Fruit fly (Drosophila melanogaster) whole organism, embryonic: ENCODE measurements around the gene CG42656.

Source experiments
- Abd-B ChIP-seq: fragments of 200-800 bp; sonication (Bioruptor generic); optimal IDR thresholded peaks from 2 replicates; lab custom pipeline; 2018; ENCODE audit warnings: missing biosample characterization, mild to moderate bottlenecking, missing genetic modification characterization, moderate library complexity
- Asciz ChIP-seq: fragments of 200-800 bp; sonication (Bioruptor generic); optimal IDR thresholded peaks from 2 replicates; lab custom pipeline; 2017; ENCODE audit warnings: missing biosample characterization, mild to moderate bottlenecking, missing genetic modification characterization, missing genetic modification reagents
- Bdp1 ChIP-seq: fragments of 200-800 bp; sonication (Bioruptor generic); optimal IDR thresholded peaks from 3 replicates; lab custom pipeline; 2016; ENCODE audit warnings: missing biosample characterization, missing genetic modification characterization
- CG10209 ChIP-seq: fragments of 200-800 bp; sonication (Bioruptor generic); optimal IDR thresholded peaks from 3 replicates; lab custom pipeline; 2017; ENCODE audit warnings: missing biosample characterization, mild to moderate bottlenecking, missing genetic modification characterization, missing genetic modification reagents
- CG1024 ChIP-seq: fragments of 200-800 bp; sonication (Bioruptor generic); IDR thresholded peaks from 2 replicates; pipeline ENCODE4 v1.3.6; 2022; ENCODE audit warnings: missing biosample characterization, missing genetic modification characterization
- CG10366 ChIP-seq: fragments of 200-800 bp; sonication (Bioruptor generic); IDR thresholded peaks from 2 replicates; pipeline ENCODE4 v1.3.6; 2022; ENCODE audit warnings: missing biosample characterization, missing genetic modification characterization
- CG10565 ChIP-seq: fragments of 200-800 bp; sonication (Bioruptor generic); optimal IDR thresholded peaks from 3 replicates; lab custom pipeline; 2016; ENCODE audit warnings: missing biosample characterization, mild to moderate bottlenecking, missing genetic modification characterization
- CG12071 ChIP-seq: fragments of 200-800 bp; sonication (Bioruptor generic); optimal IDR thresholded peaks from 3 replicates; lab custom pipeline; 2018; ENCODE audit warnings: missing biosample characterization, mild to moderate bottlenecking, missing genetic modification characterization
- CG12659 ChIP-seq: fragments of 200-800 bp; sonication (Bioruptor generic); optimal IDR thresholded peaks from 3 replicates; lab custom pipeline; 2017; ENCODE audit warnings: mild to moderate bottlenecking, missing biosample characterization, missing genetic modification reagents, missing genetic modification characterization
- CG12942 ChIP-seq: fragments of 200-800 bp; sonication (Bioruptor generic); optimal IDR thresholded peaks from 3 replicates; lab custom pipeline; 2016; ENCODE audit warnings: missing biosample characterization, missing genetic modification characterization
- CG15073 ChIP-seq: fragments of 200-800 bp; sonication (Bioruptor generic); optimal IDR thresholded peaks from 2 replicates; lab custom pipeline; 2016; ENCODE audit warnings: missing biosample characterization, missing genetic modification characterization
- CG15696 ChIP-seq: fragments of 200-800 bp; sonication (Bioruptor generic); optimal IDR thresholded peaks from 2 replicates; lab custom pipeline; 2019; ENCODE audit warnings: missing biosample characterization, mild to moderate bottlenecking, missing genetic modification characterization, moderate library complexity
- CG2116 ChIP-seq: fragments of 200-800 bp; sonication (Bioruptor generic); optimal IDR thresholded peaks from 3 replicates; lab custom pipeline; 2018; ENCODE audit warnings: missing biosample characterization, mild to moderate bottlenecking, missing genetic modification characterization
- CG31365 ChIP-seq: fragments of 200-800 bp; sonication (Bioruptor generic); optimal IDR thresholded peaks from 2 replicates; lab custom pipeline; 2018; ENCODE audit warnings: missing biosample characterization, mild to moderate bottlenecking, missing genetic modification characterization
- CG33213 ChIP-seq: fragments of 200-800 bp; sonication (Bioruptor generic); optimal IDR thresholded peaks from 3 replicates; lab custom pipeline; 2016; ENCODE audit warnings: missing biosample characterization, missing genetic modification characterization
- CG34224 ChIP-seq: fragments of 200-800 bp; sonication (Bioruptor generic); IDR thresholded peaks from 3 replicates; pipeline ENCODE4 v1.3.6; 2022; ENCODE audit warnings: missing biosample characterization, missing genetic modification characterization; ENCODE audit not compliant: partially characterized antibody
- CG3838 ChIP-seq: fragments of 200-800 bp; sonication (Bioruptor generic); optimal IDR thresholded peaks from 3 replicates; lab custom pipeline; 2016; ENCODE audit warnings: missing biosample characterization, missing genetic modification characterization
- CG6813 ChIP-seq: fragments of 200-800 bp; sonication (Bioruptor generic); optimal IDR thresholded peaks from 2 replicates; lab custom pipeline; 2017; ENCODE audit warnings: missing biosample characterization, missing genetic modification characterization, mild to moderate bottlenecking, moderate library complexity, missing genetic modification reagents
- CG7357 ChIP-seq: fragments of 200-800 bp; sonication (Bioruptor generic); IDR thresholded peaks from 3 replicates; pipeline ENCODE4 v1.3.6; 2022; ENCODE audit warnings: missing biosample characterization, missing genetic modification characterization
- CG7839 ChIP-seq: fragments of 200-800 bp; sonication (Bioruptor generic); optimal IDR thresholded peaks from 3 replicates; lab custom pipeline; 2018; ENCODE audit warnings: missing biosample characterization, mild to moderate bottlenecking, missing genetic modification characterization, moderate library complexity
- CG8281 ChIP-seq: fragments of 200-800 bp; sonication (Bioruptor generic); optimal IDR thresholded peaks from 2 replicates; lab custom pipeline; 2018; ENCODE audit warnings: missing biosample characterization, mild to moderate bottlenecking, missing genetic modification characterization, moderate library complexity
- CG9797 ChIP-seq: fragments of 200-800 bp; sonication (Bioruptor generic); optimal IDR thresholded peaks from 3 replicates; lab custom pipeline; 2018; ENCODE audit warnings: missing biosample characterization, mild to moderate bottlenecking, missing genetic modification characterization
- CHES-1-like ChIP-seq: fragments of 200-800 bp; sonication (Bioruptor generic); optimal IDR thresholded peaks from 2 replicates; lab custom pipeline; 2016; ENCODE audit warnings: missing biosample characterization, missing genetic modification characterization
- CrebB ChIP-seq: fragments of 200-800 bp; sonication (Bioruptor generic); optimal IDR thresholded peaks from 3 replicates; lab custom pipeline; 2018; ENCODE audit warnings: missing biosample characterization, mild to moderate bottlenecking, missing genetic modification characterization
- Ets65A ChIP-seq: fragments of 200-800 bp; sonication (Bioruptor generic); peaks from one replicate; lab custom pipeline; 2016; ENCODE audit warnings: missing biosample characterization, missing genetic modification characterization
- Ets97D ChIP-seq: fragments of 200-800 bp; sonication (Bioruptor generic); optimal IDR thresholded peaks from 3 replicates; lab custom pipeline; 2016; ENCODE audit warnings: missing biosample characterization, missing genetic modification characterization
- HmgZ ChIP-seq: fragments of 200-800 bp; sonication (Bioruptor generic); optimal IDR thresholded peaks from 2 replicates; lab custom pipeline; 2018; ENCODE audit warnings: missing biosample characterization, mild to moderate bottlenecking, missing genetic modification characterization
- Hmr ChIP-seq: fragments of 200-800 bp; sonication (Bioruptor generic); optimal IDR thresholded peaks from 3 replicates; lab custom pipeline; 2017; ENCODE audit warnings: mild to moderate bottlenecking, missing biosample characterization, missing genetic modification reagents, missing genetic modification characterization
- NFAT ChIP-seq: fragments of 200-800 bp; sonication (Bioruptor generic); IDR thresholded peaks from 2 replicates; pipeline ENCODE4 v1.3.6; 2022; ENCODE audit warnings: missing biosample characterization, missing genetic modification characterization
- Nf-YB ChIP-seq: fragments of 200-800 bp; sonication (Bioruptor generic); optimal IDR thresholded peaks from 3 replicates; lab custom pipeline; 2019; ENCODE audit warnings: missing biosample characterization, mild to moderate bottlenecking, missing genetic modification characterization, moderate library complexity
- Ptx1 ChIP-seq: fragments of 200-800 bp; sonication (Bioruptor generic); IDR thresholded peaks from 2 replicates; pipeline ENCODE4 v1.3.6; 2022; ENCODE audit warnings: missing biosample characterization, missing genetic modification characterization
- Xbp1 ChIP-seq: fragments of 200-800 bp; sonication (Bioruptor generic); optimal IDR thresholded peaks from 3 replicates; lab custom pipeline; 2016; ENCODE audit warnings: missing biosample characterization, mild to moderate bottlenecking, missing genetic modification characterization
- ase ChIP-seq: fragments of 200-800 bp; sonication (Bioruptor generic); IDR thresholded peaks from 3 replicates; pipeline ENCODE4 v1.3.6; 2022; ENCODE audit warnings: missing biosample characterization, missing genetic modification characterization
- bcd ChIP-seq: fragments of 200-800 bp; sonication (Bioruptor generic); optimal IDR thresholded peaks from 2 replicates; lab custom pipeline; 2017; ENCODE audit warnings: missing biosample characterization, mild to moderate bottlenecking, missing genetic modification characterization
- cad ChIP-seq: fragments of >200 bp; optimal IDR thresholded peaks from 2 replicates; lab custom pipeline; 2017; ENCODE audit warnings: missing biosample characterization, missing genetic modification characterization
- crc ChIP-seq: fragments of 200-800 bp; sonication (Bioruptor generic); optimal IDR thresholded peaks from 2 replicates; lab custom pipeline; 2016; ENCODE audit warnings: missing biosample characterization, missing genetic modification characterization
- dati ChIP-seq: fragments of 200-800 bp; sonication (Bioruptor generic); IDR thresholded peaks from 2 replicates; pipeline ENCODE4 v1.3.6; 2022; ENCODE audit warnings: missing biosample characterization, missing genetic modification characterization
- dmrt99B ChIP-seq: fragments of 200-800 bp; sonication (Bioruptor generic); optimal IDR thresholded peaks from 2 replicates; lab custom pipeline; 2018; ENCODE audit warnings: missing biosample characterization, mild to moderate bottlenecking, missing genetic modification characterization, moderate library complexity
- dpn ChIP-seq, 2 experiments: fragments of 200-800 bp; sonication (Bioruptor generic); optimal IDR thresholded peaks; 3 replicates each; lab custom pipeline; 2016; ENCODE audit warnings: missing biosample characterization in 2 of 2, missing genetic modification characterization in 2 of 2
- gt ChIP-seq: fragments of 200-800 bp; sonication (Bioruptor generic); IDR thresholded peaks from 2 replicates; pipeline ENCODE4 v1.3.6; 2022; ENCODE audit warnings: missing biosample characterization, missing genetic modification characterization
- ham ChIP-seq: fragments of 200-800 bp; sonication (Bioruptor generic); IDR thresholded peaks from 2 replicates; pipeline ENCODE4 v1.3.6; 2022; ENCODE audit warnings: missing biosample characterization, missing genetic modification characterization
- jumu ChIP-seq: fragments of 200-800 bp; sonication (Bioruptor generic); optimal IDR thresholded peaks from 3 replicates; lab custom pipeline; 2016; ENCODE audit warnings: missing biosample characterization, missing genetic modification characterization
- oc ChIP-seq: fragments of 200-800 bp; sonication (Bioruptor generic); optimal IDR thresholded peaks from 2 replicates; lab custom pipeline; 2018; ENCODE audit warnings: missing biosample characterization, mild to moderate bottlenecking, missing genetic modification characterization, moderate library complexity
- pfk ChIP-seq: fragments of 200-800 bp; sonication (Bioruptor generic); optimal IDR thresholded peaks from 2 replicates; lab custom pipeline; 2018; ENCODE audit warnings: missing biosample characterization, mild to moderate bottlenecking, missing genetic modification characterization, moderate library complexity
- pzg ChIP-seq: fragments of 200-800 bp; sonication (Bioruptor generic); optimal IDR thresholded peaks from 3 replicates; lab custom pipeline; 2018; ENCODE audit warnings: missing biosample characterization, mild to moderate bottlenecking, missing genetic modification characterization, moderate library complexity
- rib ChIP-seq: fragments of 200-800 bp; sonication (Bioruptor generic); IDR thresholded peaks from 2 replicates; pipeline ENCODE4 v1.3.6; 2022; ENCODE audit warnings: missing biosample characterization, missing genetic modification characterization
- sd ChIP-seq: fragments of 200-800 bp; sonication (Bioruptor generic); optimal IDR thresholded peaks from 3 replicates; lab custom pipeline; 2018; ENCODE audit warnings: missing biosample characterization, mild to moderate bottlenecking, missing genetic modification characterization, moderate library complexity
- shn ChIP-seq: fragments of 200-800 bp; sonication (Bioruptor generic); optimal IDR thresholded peaks from 3 replicates; lab custom pipeline; 2016; ENCODE audit warnings: missing biosample characterization, missing genetic modification characterization
- ssp ChIP-seq: fragments of 200-800 bp; sonication (Bioruptor generic); IDR thresholded peaks from 2 replicates; pipeline ENCODE4 v1.3.6; 2022; ENCODE audit warnings: missing biosample characterization, missing genetic modification characterization
- ttk ChIP-seq: fragments of 200-800 bp; sonication (Bioruptor generic); IDR thresholded peaks from 2 replicates; pipeline ENCODE4 v2.1.2; 2022; ENCODE audit warnings: missing biosample characterization, missing genetic modification characterization
- zfh1 ChIP-seq: fragments of 200-800 bp; sonication (Bioruptor generic); IDR thresholded peaks from 3 replicates; pipeline ENCODE4 v1.3.6; 2022; ENCODE audit warnings: missing biosample characterization, missing genetic modification characterization

Gene CG42656

DNA sequence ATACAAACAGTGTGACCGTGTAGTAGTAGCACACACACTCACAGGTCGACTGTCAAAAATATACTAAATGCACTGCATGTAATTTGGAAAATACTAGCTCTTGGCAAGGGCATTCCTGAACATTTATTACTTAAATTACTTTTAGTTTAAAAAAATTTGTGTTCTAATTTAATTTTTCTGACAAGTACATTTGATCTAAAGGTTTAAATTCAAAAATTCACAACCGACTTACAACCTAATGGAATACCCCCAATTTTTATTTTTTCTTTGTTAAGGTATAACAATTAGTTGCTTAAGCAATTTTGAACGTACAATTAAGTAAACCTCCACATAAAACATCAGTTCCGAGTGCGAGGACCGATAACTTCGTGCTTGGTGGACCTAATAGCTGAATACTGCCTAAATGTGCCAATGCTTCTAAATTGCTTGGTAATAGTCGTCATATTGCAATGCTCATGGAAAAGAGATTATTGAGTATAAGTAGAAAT is 19.3 kb downstream of the CG42656 start, which contains the start of gene CG1142 (continued):
- TF ChIP-seq zfh1 (peak; percentile 99), CG12071 (GFP tag; lab: Kevin White, UChicago) (peak; percentile 97), CG34224 (no peak), CHES-1-like (GFP tag; lab: Kevin White, UChicago) (peak; percentile 96), ham (GFP tag; lab: Robert Waterston, UW) (peak; percentile 95), Ptx1 (peak; percentile 97), CG12942 (GFP tag; lab: Kevin White, UChicago) (peak; percentile 97), CG9797 (GFP tag; lab: Kevin White, UChicago) (peak; percentile 85), HmgZ (tag; lab: Kevin White, UChicago) (peak; percentile 98), Hmr (GFP tag; lab: Kevin White, UChicago) (peak; percentile 98), CG10209 (GFP tag; lab: Kevin White, UChicago) (peak; percentile 98), CG1024 (peak; percentile 97), cad (GFP tag; lab: Kevin White, UChicago) (no peak), Abd-B (GFP tag; lab: Kevin White, UChicago) (peak; percentile 98), CG12659 (GFP tag; lab: Kevin White, UChicago) (peak; percentile 99), CG8281 (tag; lab: Kevin White, UChicago) (peak; percentile 93), Ets65A (GFP tag; lab: Kevin White, UChicago) (peak; percentile 98), Nf-YB (GFP tag; lab: Kevin White, UChicago) (peak; percentile 91), rib (peak; percentile 97), ttk (GFP tag; lab: Robert Waterston, UW) (peak; percentile 98), Xbp1 (GFP tag; lab: Kevin White, UChicago) (peak; percentile 98), CG31365 (tag; lab: Kevin White, UChicago) (peak; percentile 87), ssp (peak; percentile 93), CG3838 (peak; percentile 96), NFAT (peak; percentile 98), oc (tag; lab: Kevin White, UChicago) (peak; percentile 99), crc (GFP tag; lab: Kevin White, UChicago) (peak; percentile 80), CG10366 (GFP tag; lab: Robert Waterston, UW) (peak; percentile 98), Asciz (GFP tag; lab: Kevin White, UChicago) (peak; percentile 97), CG2116 (GFP tag; lab: Kevin White, UChicago) (peak; percentile 89), jumu (GFP tag; lab: Kevin White, UChicago) (peak; percentile 92), bcd (GFP tag; lab: Kevin White, UChicago) (peak; percentile 97), Ets97D (GFP tag; lab: Kevin White, UChicago) (peak; percentile 89), dati (GFP tag; lab: Robert Waterston, UW) (peak; percentile 97), pzg (GFP tag; lab: Kevin White, UChicago) (peak; percentile 65), dpn (GFP tag; optimal IDR thresholded peaks at IDR 0.05; lab: Kevin White, UChicago) (peak; percentile 94 to 98), CG15696 (tag; lab: Kevin White, UChicago) (peak; percentile 99), CG7839 (tag; lab: Kevin White, UChicago) (peak; percentile 99), Bdp1 (peak; percentile 92), CG10565 (GFP tag; lab: Kevin White, UChicago) (peak; percentile 95), CG15073 (GFP tag; lab: Kevin White, UChicago) (peak; percentile 85), pfk (GFP tag; lab: Kevin White, UChicago) (peak; percentile 54), CG6813 (GFP tag; lab: Kevin White, UChicago) (peak; percentile 95), CG7357 (GFP tag; lab: Robert Waterston, UW) (peak; percentile 91), ase (GFP tag; lab: Robert Waterston, UW) (peak; percentile 98), CG33213 (peak; percentile 93), shn (GFP tag; lab: Kevin White, UChicago) (peak; percentile 83), CrebB (peak; percentile 98), sd (tag; lab: Kevin White, UChicago) (peak; percentile 93), gt (GFP tag; lab: Robert Waterston, UW) (peak; percentile 96), dmrt99B (tag; lab: Kevin White, UChicago) (peak; percentile 98)
